Worm (Caenorhabditis elegans) whole organism, late embryonic: ENCODE data around the gene C18E9.2.

ENCODE experiments used
- ceh-22 ChIP-seq: sonication (generic microtip); optimal IDR thresholded peaks from 2 replicates; lab custom pipeline; 2017; ENCODE audit warnings: missing biosample characterization, missing genetic modification characterization
- ceh-45 ChIP-seq: fragments of 200-800 bp; sonication (Bioruptor generic); IDR thresholded peaks from 2 replicates; pipeline ENCODE4 v1.3.6; 2022; ENCODE audit warnings: missing genetic modification reagents, missing genetic modification characterization, missing compliant biosample characterization
- dmd-4 ChIP-seq: sonication (generic microtip); optimal IDR thresholded peaks from 2 replicates; lab custom pipeline; 2016; ENCODE audit warnings: borderline replicate concordance, missing genetic modification characterization, missing compliant biosample characterization
- elt-2 ChIP-seq: sonication (generic microtip); optimal IDR thresholded peaks from 2 replicates; lab custom pipeline; 2016; ENCODE audit warnings: missing genetic modification reagents, missing genetic modification characterization, missing compliant biosample characterization
- nfya-1 ChIP-seq: sonication (generic microtip); optimal IDR thresholded peaks from 2 replicates; lab custom pipeline; 2017; ENCODE audit warnings: missing genetic modification characterization, mild to moderate bottlenecking, missing compliant biosample characterization, antibody characterized with exemption, moderate library complexity
- pha-2 ChIP-seq: sonication (generic microtip); optimal IDR thresholded peaks from 2 replicates; lab custom pipeline; 2017; ENCODE audit warnings: mild to moderate bottlenecking, missing genetic modification characterization, missing compliant biosample characterization
- pha-4 ChIP-seq: fragments of 150-350 bp; optimal IDR thresholded peaks from 2 replicates; lab custom pipeline; 2018; ENCODE audit warnings: missing biosample characterization, missing genetic modification reagents, missing genetic modification characterization
- pqm-1 ChIP-seq: sonication (generic microtip); optimal IDR thresholded peaks from 2 replicates; lab custom pipeline; 2016; ENCODE audit warnings: missing genetic modification characterization, missing compliant biosample characterization
- tbx-2 ChIP-seq: sonication (generic microtip); optimal IDR thresholded peaks from 2 replicates; lab custom pipeline; 2016; ENCODE audit warnings: missing genetic modification characterization, missing compliant biosample characterization
- unc-86 ChIP-seq: sonication (generic microtip); optimal IDR thresholded peaks from 2 replicates; lab custom pipeline; 2016; ENCODE audit warnings: missing genetic modification characterization, missing compliant biosample characterization

DNA sequence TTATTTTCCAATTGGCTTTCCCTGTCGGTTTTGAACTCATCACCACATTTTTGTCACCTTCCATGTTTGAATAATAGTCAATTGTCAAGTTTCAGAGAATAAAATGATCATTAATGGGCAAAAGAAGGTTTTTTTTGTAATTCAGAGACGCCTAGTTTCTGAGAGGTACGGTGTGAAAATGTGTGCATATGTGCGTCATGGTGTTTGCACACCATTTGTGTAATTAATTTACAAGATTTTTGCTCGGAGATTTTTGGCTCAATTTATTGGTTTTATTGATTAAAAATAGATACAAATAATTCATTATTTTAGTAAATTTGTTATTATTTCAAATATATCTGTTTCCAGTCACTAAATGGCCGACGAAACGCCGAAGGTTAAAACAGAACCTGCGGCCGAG lies 32.7 kb downstream of the C18E9.2 start, which contains the start of the genes F44G4.3 and tdp-1:
- TF ChIP-seq pqm-1 (tag; lab: Kevin White, UChicago) (no peak), pha-4 (no peak), ceh-22 (tag; lab: Kevin White, UChicago) (no peak), pha-2 (no peak), unc-86 (tag; lab: Kevin White, UChicago) (no peak), ceh-45 (GFP tag; lab: Robert Waterston, UW) (no peak), tbx-2 (tag; lab: Kevin White, UChicago) (no peak), dmd-4 (tag; lab: Kevin White, UChicago) (no peak), elt-2 (tag; lab: Kevin White, UChicago) (no peak), nfya-1 (tag; lab: Kevin White, UChicago) (peak; percentile 30)
